Worm (Caenorhabditis elegans) whole organism, late embryonic: Measurements from ENCODE around the gene mev-1.

Source experiments
- C38D4.7 ChIP-seq: fragments of 200-800 bp; sonication (Bioruptor generic); optimal IDR thresholded peaks from 2 replicates; lab custom pipeline; 2018; ENCODE audit warnings: mild to moderate bottlenecking, missing genetic modification characterization, moderate library complexity, missing compliant biosample characterization
- F13H6.1 ChIP-seq: sonication (generic microtip); optimal IDR thresholded peaks from 2 replicates; lab custom pipeline; 2016; ENCODE audit warnings: missing genetic modification characterization, missing compliant biosample characterization
- K09A11.1 ChIP-seq: sonication (generic microtip); optimal IDR thresholded peaks from 2 replicates; lab custom pipeline; 2017; ENCODE audit warnings: antibody characterized with exemption, mild to moderate bottlenecking, missing genetic modification characterization, missing compliant biosample characterization; ENCODE audit not compliant: insufficient read depth
- T23F11.4 ChIP-seq: fragments of 200-800 bp; sonication (Bioruptor generic); optimal IDR thresholded peaks from 2 replicates; lab custom pipeline; 2018; ENCODE audit warnings: mild to moderate bottlenecking, missing genetic modification characterization, missing compliant biosample characterization
- Y22D7AL.16 ChIP-seq: sonication (generic microtip); optimal IDR thresholded peaks from 2 replicates; lab custom pipeline; 2016; ENCODE audit warnings: missing genetic modification characterization, missing compliant biosample characterization
- ahr-1 ChIP-seq: sonication (generic microtip); optimal IDR thresholded peaks from 2 replicates; lab custom pipeline; 2016; ENCODE audit warnings: missing genetic modification characterization, missing compliant biosample characterization
- ama-1 ChIP-seq: fragments of 150-350 bp; optimal IDR thresholded peaks from 2 replicates; lab custom pipeline; 2014
- ceh-19 ChIP-seq: fragments of 200-800 bp; sonication (Bioruptor generic); optimal IDR thresholded peaks from 2 replicates; lab custom pipeline; 2018; ENCODE audit warnings: mild to moderate bottlenecking, missing genetic modification characterization, missing compliant biosample characterization
- ceh-2 ChIP-seq: sonication (generic microtip); optimal IDR thresholded peaks from 2 replicates; lab custom pipeline; 2016; ENCODE audit warnings: missing genotype, missing genetic modification characterization, missing compliant biosample characterization
- ceh-22 ChIP-seq: sonication (generic microtip); optimal IDR thresholded peaks from 2 replicates; lab custom pipeline; 2017; ENCODE audit warnings: missing biosample characterization, missing genetic modification characterization
- ceh-24 ChIP-seq: sonication (generic microtip); optimal IDR thresholded peaks from 2 replicates; lab custom pipeline; 2016; ENCODE audit warnings: mild to moderate bottlenecking, missing genetic modification characterization, missing compliant biosample characterization
- ceh-30 ChIP-seq: fragments of 150-350 bp; optimal IDR thresholded peaks from 2 replicates; lab custom pipeline; 2014; ENCODE audit warnings: missing biosample characterization, missing genetic modification characterization
- ceh-48 ChIP-seq: sonication (generic microtip); optimal IDR thresholded peaks from 2 replicates; lab custom pipeline; 2016; ENCODE audit warnings: missing genetic modification characterization, inconsistent platforms, missing compliant biosample characterization
- elt-2 ChIP-seq: sonication (generic microtip); optimal IDR thresholded peaks from 2 replicates; lab custom pipeline; 2016; ENCODE audit warnings: missing genetic modification reagents, missing genetic modification characterization, missing compliant biosample characterization
- ets-4 ChIP-seq: sonication (generic microtip); optimal IDR thresholded peaks from 2 replicates; lab custom pipeline; 2016; ENCODE audit warnings: missing genetic modification characterization, missing compliant biosample characterization
- eyg-1 ChIP-seq: sonication (generic microtip); optimal IDR thresholded peaks from 2 replicates; lab custom pipeline; 2016; ENCODE audit warnings: missing genotype, missing genetic modification characterization, missing compliant biosample characterization
- fax-1 ChIP-seq: sonication (generic microtip); optimal IDR thresholded peaks from 2 replicates; lab custom pipeline; 2016; ENCODE audit warnings: missing genotype, missing genetic modification characterization, missing compliant biosample characterization
- hlh-13 ChIP-seq: fragments of 200-800 bp; sonication (Bioruptor generic); optimal IDR thresholded peaks from 2 replicates; lab custom pipeline; 2018; ENCODE audit warnings: mild to moderate bottlenecking, missing genetic modification characterization, missing compliant biosample characterization
- hlh-15 ChIP-seq: sonication (generic microtip); optimal IDR thresholded peaks from 2 replicates; lab custom pipeline; 2016; ENCODE audit warnings: missing genetic modification characterization, missing compliant biosample characterization
- hlh-6 ChIP-seq: sonication (generic microtip); optimal IDR thresholded peaks from 2 replicates; lab custom pipeline; 2016; ENCODE audit warnings: missing genotype, missing genetic modification characterization, missing compliant biosample characterization
- hlh-8 ChIP-seq: sonication (generic microtip); optimal IDR thresholded peaks from 2 replicates; lab custom pipeline; 2016; ENCODE audit warnings: missing genotype, missing genetic modification characterization, missing compliant biosample characterization
- madf-2 ChIP-seq: sonication (generic microtip); optimal IDR thresholded peaks from 2 replicates; lab custom pipeline; 2017; ENCODE audit warnings: missing genetic modification characterization, missing compliant biosample characterization
- mec-3 ChIP-seq: sonication (generic microtip); optimal IDR thresholded peaks from 2 replicates; lab custom pipeline; 2016; ENCODE audit warnings: borderline replicate concordance, missing genetic modification characterization, missing compliant biosample characterization
- nfya-1 ChIP-seq: sonication (generic microtip); optimal IDR thresholded peaks from 2 replicates; lab custom pipeline; 2017; ENCODE audit warnings: missing genetic modification characterization, mild to moderate bottlenecking, missing compliant biosample characterization, antibody characterized with exemption, moderate library complexity
- npax-4 ChIP-seq: sonication (generic microtip); optimal IDR thresholded peaks from 2 replicates; lab custom pipeline; 2016; ENCODE audit warnings: missing genetic modification characterization, missing compliant biosample characterization
- odd-2 ChIP-seq: sonication (generic microtip); optimal IDR thresholded peaks from 2 replicates; lab custom pipeline; 2017; ENCODE audit warnings: antibody characterized with exemption, mild to moderate bottlenecking, missing genetic modification characterization, missing compliant biosample characterization
- pag-3 ChIP-seq: sonication (generic microtip); optimal IDR thresholded peaks from 2 replicates; lab custom pipeline; 2016; ENCODE audit warnings: missing compliant biosample characterization, missing genetic modification characterization, borderline replicate concordance
- pat-9 ChIP-seq: fragments of 200-800 bp; sonication (Bioruptor generic); optimal IDR thresholded peaks from 2 replicates; lab custom pipeline; 2018; ENCODE audit warnings: mild to moderate bottlenecking, missing genetic modification characterization, moderate library complexity, missing compliant biosample characterization
- pax-1 ChIP-seq: fragments of 150-350 bp; optimal IDR thresholded peaks from 2 replicates; lab custom pipeline; 2014; ENCODE audit warnings: missing biosample characterization, missing genetic modification characterization
- pha-4 ChIP-seq: fragments of 150-350 bp; optimal IDR thresholded peaks from 2 replicates; lab custom pipeline; 2018; ENCODE audit warnings: missing biosample characterization, missing genetic modification reagents, missing genetic modification characterization
- pros-1 ChIP-seq: fragments of 150-350 bp; optimal IDR thresholded peaks from 2 replicates; lab custom pipeline; 2014; ENCODE audit warnings: missing biosample characterization, missing genetic modification reagents, missing genetic modification characterization
- ref-2 ChIP-seq: sonication (generic microtip); optimal IDR thresholded peaks from 2 replicates; lab custom pipeline; 2016; ENCODE audit warnings: missing genetic modification characterization, missing compliant biosample characterization
- rnt-1 ChIP-seq: sonication (generic microtip); optimal IDR thresholded peaks from 2 replicates; lab custom pipeline; 2016; ENCODE audit warnings: missing genetic modification characterization, missing compliant biosample characterization
- sox-2 ChIP-seq: fragments of 200-800 bp; sonication (Bioruptor generic); IDR thresholded peaks from 2 replicates; pipeline ENCODE4 v1.3.6; 2022; ENCODE audit warnings: missing genetic modification reagents, missing genetic modification characterization, missing compliant biosample characterization
- syd-9 ChIP-seq: sonication (generic microtip); optimal IDR thresholded peaks from 2 replicates; lab custom pipeline; 2016; ENCODE audit warnings: mild to moderate bottlenecking, missing genetic modification characterization, moderate library complexity, missing compliant biosample characterization
- tbx-2 ChIP-seq: sonication (generic microtip); optimal IDR thresholded peaks from 2 replicates; lab custom pipeline; 2016; ENCODE audit warnings: missing genetic modification characterization, missing compliant biosample characterization
- zip-5 ChIP-seq: sonication (generic microtip); optimal IDR thresholded peaks from 2 replicates; lab custom pipeline; 2016; ENCODE audit warnings: missing genetic modification characterization, missing compliant biosample characterization

The mev-1 gene

DNA sequence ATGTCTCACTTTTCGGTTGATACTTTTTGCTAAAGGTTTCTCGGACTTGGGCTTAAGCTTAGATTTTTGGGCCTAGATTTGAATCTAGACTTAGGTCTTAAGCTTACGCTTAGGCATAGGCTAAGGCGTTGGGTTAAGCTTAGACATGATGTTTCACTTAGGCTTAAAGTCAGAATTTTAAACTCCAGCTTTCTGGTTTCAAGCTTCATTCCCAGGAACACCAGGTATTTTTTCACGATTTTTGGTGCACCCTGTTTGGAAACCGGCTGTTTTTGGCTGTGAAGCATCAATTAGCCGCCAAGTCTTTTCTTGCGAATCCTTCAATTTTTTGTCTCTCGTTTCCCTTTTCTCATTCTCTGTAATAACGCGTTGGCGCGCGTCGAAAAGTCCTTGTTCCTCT, 39.8 kb downstream of the mev-1 start:
- TF ChIP-seq ets-4 (tag; lab: Kevin White, UChicago), result no peak
- TF ChIP-seq npax-4 (tag; lab: Kevin White, UChicago), result no peak
- no peak for TF ChIP-seq ceh-24 (tag; lab: Kevin White, UChicago)
- TF ChIP-seq F13H6.1 (tag; lab: Kevin White, UChicago), result no peak
- no peak for TF ChIP-seq hlh-8 (tag; lab: Kevin White, UChicago)

DNA sequence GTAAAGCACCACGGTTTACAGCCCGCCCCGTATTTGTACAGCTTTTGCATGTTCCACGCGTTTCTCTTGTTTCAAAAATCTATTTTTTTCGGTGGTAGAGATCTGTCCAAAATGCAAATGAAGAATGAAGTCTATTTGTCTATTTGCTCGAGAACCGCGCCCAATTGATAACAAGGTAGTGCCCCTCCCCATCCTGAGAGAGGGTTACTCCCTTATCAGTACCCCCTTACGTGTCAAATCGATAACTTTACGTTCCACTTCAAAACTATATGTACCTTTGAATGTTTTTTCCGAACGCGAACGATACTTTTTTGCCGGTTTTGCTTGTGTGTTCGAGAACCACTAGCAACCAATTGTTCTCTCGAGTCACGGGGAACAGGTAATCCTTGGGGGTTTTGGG, 42.0 kb downstream of the mev-1 start:
- TF ChIP-seq pros-1 (no peak), elt-2 (tag; lab: Kevin White, UChicago) (peak; percentile 70), ceh-30 (no peak)

ce11 chrIII:10378899-10379298, 44.8 kb downstream of the mev-1 start:
- TF ChIP-seq elt-2 (tag; lab: Kevin White, UChicago) (peak; percentile 38), sox-2 (GFP tag; lab: Robert Waterston, UW) (no peak)

DNA sequence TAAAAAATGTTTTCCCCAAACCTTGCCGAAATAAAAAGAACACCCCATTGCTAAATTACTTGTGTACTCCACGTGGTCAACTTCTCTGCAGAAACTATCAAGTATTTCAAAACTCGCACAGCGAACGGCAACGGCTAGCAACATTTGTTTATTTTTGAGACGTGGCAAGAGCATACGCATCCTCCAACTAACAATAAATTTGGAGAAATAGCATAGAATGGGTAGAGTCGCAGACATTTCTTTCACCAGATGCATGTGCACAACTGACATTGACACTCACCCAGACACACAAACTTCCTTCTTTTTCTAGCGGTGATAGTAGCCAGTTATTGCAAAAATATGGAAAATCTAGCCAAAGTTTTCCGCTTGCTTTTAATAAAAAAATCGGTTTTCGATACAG, 45.6 kb downstream of the mev-1 start:
- TF ChIP-seq C38D4.7 (GFP tag; lab: Kevin White, UChicago) (no peak), pros-1 (no peak), K09A11.1 (tag; lab: Kevin White, UChicago) (no peak), madf-2 (no peak), hlh-13 (GFP tag; lab: Kevin White, UChicago) (no peak), hlh-6 (tag; lab: Kevin White, UChicago) (no peak), ceh-19 (GFP tag; lab: Kevin White, UChicago) (no peak), ama-1 (lab: Kevin White, UChicago) (no peak), eyg-1 (tag; lab: Kevin White, UChicago) (no peak), pax-1 (no peak), odd-2 (tag; lab: Kevin White, UChicago) (no peak), ahr-1 (tag; lab: Kevin White, UChicago) (no peak), ref-2 (tag; lab: Kevin White, UChicago) (no peak), ceh-2 (tag; lab: Kevin White, UChicago) (no peak), pag-3 (no peak), zip-5 (no peak)

DNA sequence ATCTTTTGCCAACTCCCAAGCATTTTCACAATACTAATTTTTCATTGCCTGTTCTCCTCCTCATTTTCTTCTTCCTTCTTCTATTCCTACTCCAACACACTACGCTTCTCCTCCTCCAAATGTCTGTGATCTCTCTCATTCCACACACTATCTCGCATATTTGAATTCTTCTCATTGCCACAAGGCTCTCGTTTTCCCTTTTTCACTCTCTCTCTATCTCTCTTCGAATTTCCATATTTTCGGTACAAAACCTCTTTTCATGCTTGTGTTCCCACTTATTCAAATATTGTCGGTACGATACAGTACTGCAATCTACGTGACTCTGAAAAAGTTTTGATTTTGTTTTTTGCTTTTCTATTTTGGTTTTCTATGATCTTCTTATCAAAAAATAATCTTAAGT, 46.6 kb downstream of the mev-1 start:
- TF ChIP-seq rnt-1 (tag; lab: Kevin White, UChicago) (no peak), pha-4 (tag; lab: Kevin White, UChicago) (no peak), pat-9 (tag; lab: Kevin White, UChicago) (no peak), tbx-2 (tag; lab: Kevin White, UChicago) (peak; percentile 0), hlh-6 (tag; lab: Kevin White, UChicago) (no peak), eyg-1 (tag; lab: Kevin White, UChicago) (no peak), nfya-1 (tag; lab: Kevin White, UChicago) (peak; percentile 34), ceh-22 (tag; lab: Kevin White, UChicago) (no peak), mec-3 (tag; lab: Kevin White, UChicago) (no peak), C38D4.7 (GFP tag; lab: Kevin White, UChicago) (peak; percentile 5)

DNA sequence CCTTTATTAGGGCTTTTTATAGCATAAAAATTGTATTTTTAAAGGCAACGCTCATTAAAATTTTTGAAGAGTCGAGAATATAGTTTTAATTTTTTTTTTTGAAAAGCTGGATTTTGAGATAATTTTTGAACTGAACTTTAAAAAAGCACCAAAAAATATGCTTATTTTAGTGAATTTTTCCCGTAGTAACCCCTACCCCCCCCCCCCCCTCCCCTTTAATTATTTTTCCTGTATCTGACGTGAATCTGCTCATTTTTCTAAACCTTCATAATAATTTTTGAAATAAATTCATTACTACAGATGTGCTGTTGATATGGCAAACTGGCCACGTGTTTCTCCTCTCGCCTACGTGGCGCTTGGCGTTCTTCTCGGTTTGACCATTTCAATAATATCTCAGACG, 47.4 kb downstream of the mev-1 start, which contains the start of gene C38H2.2:
Gene C38H2.2, plus strand, starts transcription at position 301 of the 400 bp plus-strand sequence.
- TF ChIP-seq ceh-48 (tag; lab: Kevin White, UChicago) (no peak), T23F11.4 (no peak), fax-1 (tag; lab: Kevin White, UChicago) (no peak), ceh-22 (tag; lab: Kevin White, UChicago) (no peak), ref-2 (tag; lab: Kevin White, UChicago) (no peak), odd-2 (tag; lab: Kevin White, UChicago) (no peak), hlh-15 (tag; lab: Kevin White, UChicago) (no peak), syd-9 (no peak), Y22D7AL.16 (no peak), ahr-1 (tag; lab: Kevin White, UChicago) (no peak)
